Worm (Caenorhabditis elegans) whole organism, L2 larva: Measurements from ENCODE around the gene W05H7.1.

Experiments
- R02D3.7 ChIP-seq: fragments of 150-350 bp; optimal IDR thresholded peaks from 2 replicates; lab custom pipeline; 2014; ENCODE audit warnings: missing biosample characterization, missing genetic modification characterization
- aly-2 ChIP-seq: fragments of 150-350 bp; optimal IDR thresholded peaks from 2 replicates; lab custom pipeline; 2014; ENCODE audit warnings: missing biosample characterization, missing genetic modification characterization
- ama-1 ChIP-seq: fragments of 150-350 bp; optimal IDR thresholded peaks from 2 replicates; lab custom pipeline; 2018; ENCODE audit warnings: inconsistent platforms
- blmp-1 ChIP-seq: sonication (generic microtip); optimal IDR thresholded peaks from 2 replicates; lab custom pipeline; 2017; ENCODE audit warnings: missing genetic modification characterization, mild to moderate bottlenecking, missing compliant biosample characterization, antibody characterized with exemption, moderate library complexity; ENCODE audit not compliant: insufficient read depth
- ceh-16 ChIP-seq: fragments of 150-350 bp; optimal IDR thresholded peaks from 2 replicates; lab custom pipeline; 2014; ENCODE audit warnings: missing biosample characterization, missing genetic modification characterization
- dmd-4 ChIP-seq: sonication (generic microtip); optimal IDR thresholded peaks from 2 replicates; lab custom pipeline; 2017; ENCODE audit warnings: missing biosample characterization, missing genetic modification characterization
- lin-39 ChIP-seq: fragments of 150-350 bp; optimal IDR thresholded peaks from 2 replicates; lab custom pipeline; 2014; ENCODE audit warnings: missing biosample characterization, missing genetic modification reagents, missing genetic modification characterization
- mdl-1 ChIP-seq, 2 experiments: fragments of 150-350 bp in 1 of 2; sonication (generic microtip) in 1 of 2; optimal IDR thresholded peaks; 2 replicates each; lab custom pipeline; 2017; ENCODE audit warnings: missing biosample characterization in 2 of 2, missing genetic modification characterization in 2 of 2
- unc-39 ChIP-seq: fragments of 150-350 bp; optimal IDR thresholded peaks from 2 replicates; lab custom pipeline; 2014; ENCODE audit warnings: missing biosample characterization, missing genetic modification characterization
- unc-62 ChIP-seq: fragments of 150-350 bp; optimal IDR thresholded peaks from 2 replicates; lab custom pipeline; 2014; ENCODE audit warnings: missing biosample characterization, missing genetic modification reagents, missing genetic modification characterization

ce11 chrX:1451816-1452602, 1.4 kb downstream of the W05H7.1 start:
- no peak for TF ChIP-seq dmd-4 (tag; lab: Kevin White, UChicago)
- TF ChIP-seq ceh-16 = no peak
- TF ChIP-seq unc-39 = no peak
- TF ChIP-seq R02D3.7 = no peak
- no peak for TF ChIP-seq aly-2 (tag; lab: Kevin White, UChicago)
- TF ChIP-seq unc-62 = no peak
- peak; percentile 83 for TF ChIP-seq ama-1 (lab: Kevin White, UChicago)
- no peak for TF ChIP-seq blmp-1
- TF ChIP-seq lin-39 = no peak
- TF ChIP-seq mdl-1 (tag; optimal IDR thresholded peaks at IDR 0.05; lab: Kevin White, UChicago) = no peak
